Worm (Caenorhabditis elegans) whole organism, L4 larva: Measurements from ENCODE around the gene pdi-6.

ENCODE experiments used
- D1046.2 ChIP-seq: fragments of 200-800 bp; sonication (Bioruptor generic); IDR thresholded peaks from 2 replicates; pipeline ENCODE4 v1.3.6; 2022; ENCODE audit warnings: missing genetic modification characterization, missing compliant biosample characterization
- F26F4.8 ChIP-seq: fragments of 200-800 bp; sonication (Bioruptor generic); conservative IDR thresholded peaks from 2 replicates; pipeline ENCODE4 v1.3.6; 2022; ENCODE audit warnings: missing genetic modification characterization, missing compliant biosample characterization
- F44E2.7 ChIP-seq: fragments of 200-800 bp; sonication (Bioruptor generic); IDR thresholded peaks from 2 replicates; pipeline ENCODE4 v2.1.2; 2022; ENCODE audit warnings: missing genetic modification characterization, missing compliant biosample characterization
- F49E8.2 ChIP-seq: sonication (generic microtip); optimal IDR thresholded peaks from 2 replicates; lab custom pipeline; 2016; ENCODE audit warnings: missing compliant biosample characterization, mild to moderate bottlenecking, missing genetic modification characterization, borderline replicate concordance
- T20F7.1 ChIP-seq: fragments of 200-800 bp; sonication (Bioruptor generic); optimal IDR thresholded peaks from 2 replicates; lab custom pipeline; 2018; ENCODE audit warnings: mild to moderate bottlenecking, missing genetic modification characterization, missing compliant biosample characterization
- Y105C5A.15 ChIP-seq: fragments of 200-800 bp; sonication (Bioruptor generic); IDR thresholded peaks from 2 replicates; pipeline ENCODE4 v1.3.6; 2022; ENCODE audit warnings: missing genetic modification characterization, missing compliant biosample characterization
- Y48G9A.11 ChIP-seq: fragments of 200-800 bp; sonication (Bioruptor generic); IDR thresholded peaks from 2 replicates; pipeline ENCODE4 v1.3.6; 2022; ENCODE audit warnings: missing genetic modification reagents, missing genetic modification characterization, missing compliant biosample characterization
- Y75B8A.6 ChIP-seq: fragments of 200-800 bp; sonication (Bioruptor generic); IDR thresholded peaks from 2 replicates; pipeline ENCODE4 v1.3.6; 2022; ENCODE audit warnings: missing genetic modification reagents, missing genetic modification characterization, missing compliant biosample characterization
- ZK546.5 ChIP-seq, 2 experiments: sonication (generic microtip); optimal IDR thresholded peaks; 2 replicates each; lab custom pipeline; 2017; ENCODE audit warnings: missing biosample characterization in 2 of 2, missing genetic modification characterization in 2 of 2
- aha-1 ChIP-seq: fragments of 150-350 bp; peaks from one replicate; lab custom pipeline; 2014; ENCODE audit warnings: missing biosample characterization, missing genetic modification characterization
- ama-1 ChIP-seq: fragments of 150-350 bp; optimal IDR thresholded peaks from 2 replicates; lab custom pipeline; 2014; ENCODE audit warnings: inconsistent platforms, mixed read lengths
- attf-4 ChIP-seq: sonication (generic microtip); optimal IDR thresholded peaks from 3 replicates; lab custom pipeline; 2017; ENCODE audit warnings: missing biosample characterization, missing genetic modification characterization
- ceh-32 ChIP-seq: sonication (generic microtip); optimal IDR thresholded peaks from 2 replicates; lab custom pipeline; 2016; ENCODE audit warnings: mild to moderate bottlenecking, missing genetic modification characterization, missing compliant biosample characterization; ENCODE audit not compliant: poor library complexity
- ces-1 ChIP-seq: fragments of 150-350 bp; sonication (generic microtip); optimal IDR thresholded peaks from 4 replicates; lab custom pipeline; 2014; ENCODE audit warnings: missing biosample characterization, missing genetic modification reagents, missing genetic modification characterization
- daf-16 ChIP-seq, 3 experiments: sonication (generic microtip); optimal IDR thresholded peaks; 2 replicates each; lab custom pipeline; 2016 to 2017; ENCODE audit warnings: missing genetic modification characterization in 3 of 3, missing genetic modification reagents in 3 of 3, mild to moderate bottlenecking in 2 of 3, missing compliant biosample characterization in 2 of 3, missing biosample characterization in 1 of 3, moderate library complexity in 1 of 3
- daf-8 ChIP-seq: fragments of 200-800 bp; sonication (Bioruptor generic); IDR thresholded peaks from 2 replicates; pipeline ENCODE4 v1.3.6; 2022; ENCODE audit warnings: missing genetic modification characterization, missing compliant biosample characterization
- dmd-8 ChIP-seq: fragments of 200-800 bp; sonication (Bioruptor generic); IDR thresholded peaks from 2 replicates; pipeline ENCODE4 v1.3.6; 2022; ENCODE audit warnings: missing genetic modification characterization, missing compliant biosample characterization
- duxl-1 ChIP-seq: sonication (generic microtip); optimal IDR thresholded peaks from 2 replicates; lab custom pipeline; 2016; ENCODE audit warnings: mild to moderate bottlenecking, missing genetic modification characterization, moderate library complexity, missing compliant biosample characterization; ENCODE audit not compliant: poor library complexity
- hlh-11 ChIP-seq: fragments of 200-800 bp; sonication (Bioruptor generic); optimal IDR thresholded peaks from 2 replicates; lab custom pipeline; 2018; ENCODE audit warnings: mild to moderate bottlenecking, missing genetic modification characterization, missing compliant biosample characterization
- lim-7 ChIP-seq: fragments of 200-800 bp; sonication (Bioruptor generic); IDR thresholded peaks from 2 replicates; pipeline ENCODE4 v1.3.6; 2022; ENCODE audit warnings: missing genetic modification characterization, missing compliant biosample characterization
- lin-1 ChIP-seq: fragments of 200-800 bp; sonication (Bioruptor generic); IDR thresholded peaks from 2 replicates; pipeline ENCODE4 v1.3.6; 2022; ENCODE audit warnings: missing genetic modification reagents, missing genetic modification characterization, missing compliant biosample characterization
- lin-15B ChIP-seq: fragments of 150-350 bp; sonication (generic microtip); optimal IDR thresholded peaks from 3 replicates; lab custom pipeline; 2014; ENCODE audit warnings: missing biosample characterization, missing genetic modification characterization
- lin-29 ChIP-seq: fragments of 200-800 bp; sonication (Bioruptor generic); IDR thresholded peaks from 2 replicates; pipeline ENCODE4 v1.3.6; 2022; ENCODE audit warnings: missing genetic modification reagents, missing genetic modification characterization, missing compliant biosample characterization
- lin-39 ChIP-seq: fragments of 150-350 bp; optimal IDR thresholded peaks from 2 replicates; lab custom pipeline; 2014; ENCODE audit warnings: missing biosample characterization, missing genetic modification reagents, missing genetic modification characterization
- lsy-2 ChIP-seq, 2 experiments: fragments of 150-350 bp in 1 of 2; sonication (generic microtip) in 1 of 2; optimal IDR thresholded peaks; 2 replicates each; lab custom pipeline; 2014 to 2017; ENCODE audit warnings: missing biosample characterization in 2 of 2, missing genetic modification characterization in 2 of 2
- madf-5 ChIP-seq, 2 experiments: fragments of 200-800 bp; sonication (Bioruptor generic); IDR thresholded peaks; 2 replicates each; pipeline ENCODE4 v1.3.6; 2022; ENCODE audit warnings: missing compliant biosample characterization in 2 of 2, missing genetic modification characterization in 2 of 2
- mes-2 ChIP-seq: sonication (generic microtip); optimal IDR thresholded peaks from 2 replicates; lab custom pipeline; 2016; ENCODE audit warnings: missing genotype, mild to moderate bottlenecking, missing genetic modification characterization, missing compliant biosample characterization; ENCODE audit not compliant: poor library complexity, severe bottlenecking
- mxl-2 ChIP-seq: fragments of 200-800 bp; sonication (Bioruptor generic); conservative IDR thresholded peaks from 2 replicates; pipeline ENCODE4 v1.3.6; 2022; ENCODE audit warnings: missing genetic modification reagents, missing genetic modification characterization, missing compliant biosample characterization
- nhr-102 ChIP-seq: sonication (generic microtip); optimal IDR thresholded peaks from 2 replicates; lab custom pipeline; 2016; ENCODE audit warnings: mild to moderate bottlenecking, missing genetic modification characterization, moderate library complexity, missing compliant biosample characterization
- nhr-28 ChIP-seq: fragments of 150-350 bp; optimal IDR thresholded peaks from 2 replicates; lab custom pipeline; 2014; ENCODE audit warnings: missing biosample characterization, missing genetic modification characterization
- nhr-42 ChIP-seq: fragments of 200-800 bp; sonication (Bioruptor generic); IDR thresholded peaks from 2 replicates; pipeline ENCODE4 v1.3.6; 2022; ENCODE audit warnings: missing genetic modification characterization, missing compliant biosample characterization
- nhr-48 ChIP-seq: sonication (generic microtip); optimal IDR thresholded peaks from 2 replicates; lab custom pipeline; 2016; ENCODE audit warnings: mild to moderate bottlenecking, missing genetic modification characterization, missing compliant biosample characterization
- nhr-6 ChIP-seq: fragments of 150-350 bp; optimal IDR thresholded peaks from 2 replicates; lab custom pipeline; 2014; ENCODE audit warnings: missing biosample characterization, missing genetic modification characterization
- nhr-76 ChIP-seq: fragments of 150-350 bp; optimal IDR thresholded peaks from 2 replicates; lab custom pipeline; 2014; ENCODE audit warnings: missing biosample characterization, missing genetic modification characterization
- php-3 ChIP-seq: fragments of 200-800 bp; sonication (Bioruptor generic); IDR thresholded peaks from 2 replicates; pipeline ENCODE4 v1.3.6; 2022; ENCODE audit warnings: missing genetic modification reagents, missing genetic modification characterization, missing compliant biosample characterization
- sdz-12 ChIP-seq: fragments of 200-800 bp; sonication (Bioruptor generic); optimal IDR thresholded peaks from 2 replicates; lab custom pipeline; 2018; ENCODE audit warnings: mild to moderate bottlenecking, missing genetic modification characterization, missing compliant biosample characterization
- set-16 ChIP-seq: fragments of 200-800 bp; sonication (Bioruptor generic); IDR thresholded peaks from 2 replicates; pipeline ENCODE4 v1.3.6; 2022; ENCODE audit warnings: missing genetic modification reagents, missing genetic modification characterization, missing compliant biosample characterization
- skn-1 ChIP-seq: fragments of 150-350 bp; optimal IDR thresholded peaks from 2 replicates; lab custom pipeline; 2014; ENCODE audit warnings: missing biosample characterization, missing genetic modification characterization
- snpc-1.2 ChIP-seq: fragments of 200-800 bp; sonication (Bioruptor generic); IDR thresholded peaks from 2 replicates; pipeline ENCODE4 v1.3.6; 2022; ENCODE audit warnings: missing genetic modification reagents, missing genetic modification characterization, missing compliant biosample characterization
- snpc-4 ChIP-seq: fragments of 150-350 bp; optimal IDR thresholded peaks from 2 replicates; lab custom pipeline; 2014; ENCODE audit warnings: missing biosample characterization, missing genetic modification characterization
- spr-1 ChIP-seq: sonication (generic microtip); optimal IDR thresholded peaks from 2 replicates; lab custom pipeline; 2016; ENCODE audit warnings: mild to moderate bottlenecking, missing genetic modification characterization, missing compliant biosample characterization
- spr-3 ChIP-seq: fragments of 200-800 bp; sonication (Bioruptor generic); optimal IDR thresholded peaks from 2 replicates; lab custom pipeline; 2018; ENCODE audit warnings: mild to moderate bottlenecking, missing genetic modification characterization, missing compliant biosample characterization
- tag-97 ChIP-seq: fragments of 200-800 bp; sonication (Bioruptor generic); IDR thresholded peaks from 2 replicates; pipeline ENCODE4 v1.3.6; 2022; ENCODE audit warnings: missing genetic modification characterization, missing compliant biosample characterization
- unc-130 ChIP-seq: sonication (generic microtip); optimal IDR thresholded peaks from 2 replicates; lab custom pipeline; 2016; ENCODE audit warnings: missing genetic modification reagents, missing genetic modification characterization, missing compliant biosample characterization
- unc-39 ChIP-seq: sonication (generic microtip); optimal IDR thresholded peaks from 2 replicates; lab custom pipeline; 2017; ENCODE audit warnings: missing biosample characterization, missing genetic modification characterization
- unc-62 ChIP-seq, 3 experiments: fragments of 150-350 bp in 1 of 3; sonication (generic microtip); optimal IDR thresholded peaks in 2 of 3; peaks in 1 of 3; 1 replicate in 1 of 3; 2 replicates in 2 of 3; lab custom pipeline; 2014 to 2017; ENCODE audit warnings: missing biosample characterization in 3 of 3, missing genetic modification characterization in 3 of 3, missing genetic modification reagents in 3 of 3, missing genotype in 1 of 3
- vab-7 ChIP-seq: fragments of 200-800 bp; sonication (Bioruptor generic); IDR thresholded peaks from 2 replicates; pipeline ENCODE4 v1.3.6; 2022; ENCODE audit warnings: missing genetic modification reagents, missing genetic modification characterization, missing compliant biosample characterization
- zfp-2 ChIP-seq: sonication (generic microtip); optimal IDR thresholded peaks from 2 replicates; lab custom pipeline; 2016; ENCODE audit warnings: mild to moderate bottlenecking, missing genetic modification characterization, missing compliant biosample characterization
- zfp-3 ChIP-seq: fragments of 200-800 bp; sonication (Bioruptor generic); conservative IDR thresholded peaks from 2 replicates; pipeline ENCODE4 v1.3.6; 2022; ENCODE audit warnings: missing genetic modification reagents, missing genetic modification characterization, missing compliant biosample characterization
- zip-11 ChIP-seq: fragments of 200-800 bp; sonication (Bioruptor generic); IDR thresholded peaks from 2 replicates; pipeline ENCODE4 v1.3.6; 2022; ENCODE audit warnings: missing genetic modification characterization, missing compliant biosample characterization
- zip-2 ChIP-seq: fragments of 150-350 bp; optimal IDR thresholded peaks from 2 replicates; lab custom pipeline; 2014; ENCODE audit warnings: missing biosample characterization, missing genetic modification characterization

The pdi-6 gene

ce11 chrX:7068400-7068799 is at the start of gene pdi-6:
Gene pdi-6 (minus strand): TSS chrX:7068563.
- TF ChIP-seq Y48G9A.11 (GFP tag; lab: Robert Waterston, UW), result no peak
- TF ChIP-seq vab-7, result peak; percentile 63
- no peak for TF ChIP-seq Y105C5A.15 (GFP tag; lab: Robert Waterston, UW)
- TF ChIP-seq spr-1 (tag; lab: Kevin White, UChicago), result peak; percentile 58
- no peak for TF ChIP-seq zip-11 (GFP tag; lab: Robert Waterston, UW)
- peak; percentile 78 for TF ChIP-seq nhr-48 (tag; lab: Kevin White, UChicago)
- TF ChIP-seq nhr-28 (tag; lab: Kevin White, UChicago), result peak; percentile 95
- 0 out of 2 replicates have a peak, but pooled peaks have one; percentile 39 for TF ChIP-seq mxl-2 (GFP tag; lab: Robert Waterston, UW)
- TF ChIP-seq ama-1 (lab: Kevin White, UChicago), result no peak
- TF ChIP-seq set-16 (GFP tag; lab: Robert Waterston, UW), result no peak
- no peak for TF ChIP-seq unc-62 (GFP tag; optimal IDR thresholded peaks at IDR 0.05 in 1 of 2; lab: Kevin White, UChicago)
- TF ChIP-seq unc-62 (tag; optimal IDR thresholded peaks at IDR 0.05; lab: Kevin White, UChicago), result no peak
- TF ChIP-seq php-3 (GFP tag; lab: Robert Waterston, UW), result peak; percentile 80
- peak in 1 of 2 experiments; percentile 5 for TF ChIP-seq daf-16 (GFP tag; optimal IDR thresholded peaks at IDR 0.05; lab: Kevin White, UChicago)
- peak; percentile 54 for TF ChIP-seq daf-16 (tag; optimal IDR thresholded peaks at IDR 0.05; lab: Kevin White, UChicago)
- peak; percentile 49 for TF ChIP-seq duxl-1
- no peak for TF ChIP-seq madf-5 (GFP tag; IDR thresholded peaks at IDR 0.05; lab: Robert Waterston, UW)
- no peak for TF ChIP-seq F49E8.2 (tag; lab: Kevin White, UChicago)
- TF ChIP-seq lim-7, result no peak
- peak; percentile 96 for TF ChIP-seq mes-2 (tag; lab: Kevin White, UChicago)
- 0 out of 2 replicates have a peak, but pooled peaks have one; percentile 68 for TF ChIP-seq nhr-42 (GFP tag; lab: Robert Waterston, UW)
- TF ChIP-seq Y75B8A.6 (GFP tag; lab: Robert Waterston, UW), result 0 out of 2 replicates have a peak, but pooled peaks have one; percentile 49
- peak; percentile 86 for TF ChIP-seq lin-15B
- TF ChIP-seq T20F7.1 (GFP tag; lab: Kevin White, UChicago), result peak; percentile 84
- TF ChIP-seq zfp-3 (GFP tag; lab: Robert Waterston, UW), result peak; percentile 73; the same call in 1 of the 2 replicates
- no peak for TF ChIP-seq F44E2.7
- TF ChIP-seq nhr-6, result peak; percentile 80
- TF ChIP-seq snpc-1.2, result no peak
- TF ChIP-seq zfp-2 (tag; lab: Kevin White, UChicago), result peak; percentile 27
- TF ChIP-seq spr-3 (GFP tag; lab: Kevin White, UChicago), result no peak
- no peak for TF ChIP-seq nhr-76 (tag; lab: Kevin White, UChicago)
- TF ChIP-seq sdz-12 (GFP tag; lab: Kevin White, UChicago), result no peak
- no peak for TF ChIP-seq attf-4 (tag; lab: Kevin White, UChicago)
- peak; percentile 94 for TF ChIP-seq hlh-11
- peak; percentile 18 for TF ChIP-seq unc-130 (GFP tag; lab: Kevin White, UChicago)
- no peak for TF ChIP-seq skn-1
- peak; percentile 50 for TF ChIP-seq zip-2 (tag; lab: Kevin White, UChicago)
- TF ChIP-seq aha-1 (tag; lab: Kevin White, UChicago), result peak; percentile 99
- peak; percentile 46; the same call in 1 of the 2 replicates for TF ChIP-seq lin-1
- TF ChIP-seq nhr-102 (tag; lab: Kevin White, UChicago), result no peak
- TF ChIP-seq ces-1 (GFP tag; lab: Kevin White, UChicago), result no peak
- TF ChIP-seq lsy-2 (tag; optimal IDR thresholded peaks at IDR 0.05; lab: Kevin White, UChicago), result peak; percentile 81 to 93
- TF ChIP-seq ZK546.5 (tag; optimal IDR thresholded peaks at IDR 0.05; lab: Kevin White, UChicago), result no peak
- TF ChIP-seq unc-39 (tag; lab: Kevin White, UChicago), result no peak
- TF ChIP-seq D1046.2 (GFP tag; lab: Robert Waterston, UW), result 0 out of 2 replicates have a peak, but pooled peaks have one; percentile 70
- no peak for TF ChIP-seq snpc-4
- TF ChIP-seq dmd-8 (GFP tag; lab: Robert Waterston, UW), result no peak
- TF ChIP-seq lin-29 (GFP tag; lab: Robert Waterston, UW), result peak; percentile 67; the same call in 1 of the 2 replicates
- no peak for TF ChIP-seq lin-39 (tag; lab: Kevin White, UChicago)
- TF ChIP-seq tag-97 (GFP tag; lab: Robert Waterston, UW), result no peak
- TF ChIP-seq daf-8 (GFP tag; lab: Robert Waterston, UW), result no peak
- no peak for TF ChIP-seq F26F4.8 (GFP tag; lab: Robert Waterston, UW)
- TF ChIP-seq ceh-32 (tag; lab: Kevin White, UChicago), result no peak
